Fruit fly (Drosophila melanogaster) whole organism, embryonic: ENCODE results near the gene zuc.

ENCODE experiments used
- CG1024 ChIP-seq: fragments of 200-800 bp; sonication (Bioruptor generic); IDR thresholded peaks from 2 replicates; pipeline ENCODE4 v1.3.6; 2022; ENCODE audit warnings: missing biosample characterization, missing genetic modification characterization
- CG17802 ChIP-seq: fragments of 200-800 bp; sonication (Bioruptor generic); optimal IDR thresholded peaks from 2 replicates; lab custom pipeline; 2018; ENCODE audit warnings: missing biosample characterization, mild to moderate bottlenecking, missing genetic modification characterization, moderate library complexity
- CG2120 ChIP-seq: fragments of 200-800 bp; sonication (Bioruptor generic); optimal IDR thresholded peaks from 3 replicates; lab custom pipeline; 2016; ENCODE audit warnings: missing biosample characterization, missing genetic modification characterization
- CG3065 ChIP-seq: fragments of 200-800 bp; sonication (Bioruptor generic); optimal IDR thresholded peaks from 2 replicates; lab custom pipeline; 2016; ENCODE audit warnings: missing biosample characterization, missing genetic modification characterization
- CG3838 ChIP-seq: fragments of 200-800 bp; sonication (Bioruptor generic); optimal IDR thresholded peaks from 3 replicates; lab custom pipeline; 2016; ENCODE audit warnings: missing biosample characterization, missing genetic modification characterization
- CG4282 ChIP-seq: fragments of 200-800 bp; sonication (Bioruptor generic); optimal IDR thresholded peaks from 2 replicates; lab custom pipeline; 2016; ENCODE audit warnings: missing biosample characterization, missing genetic modification characterization
- CG43689 ChIP-seq: fragments of 200-800 bp; sonication (Bioruptor generic); IDR thresholded peaks from 2 replicates; pipeline ENCODE4 v1.3.6; 2022; ENCODE audit warnings: missing biosample characterization, missing genetic modification characterization
- CG7839 ChIP-seq: fragments of 200-800 bp; sonication (Bioruptor generic); optimal IDR thresholded peaks from 3 replicates; lab custom pipeline; 2018; ENCODE audit warnings: missing biosample characterization, mild to moderate bottlenecking, missing genetic modification characterization, moderate library complexity
- CG7963 ChIP-seq: fragments of 200-800 bp; sonication (Bioruptor generic); IDR thresholded peaks from 3 replicates; pipeline ENCODE4 v1.3.6; 2022; ENCODE audit warnings: missing biosample characterization, missing genetic modification characterization; ENCODE audit not compliant: partially characterized antibody
- CG9932 ChIP-seq: fragments of 200-800 bp; sonication (Bioruptor generic); IDR thresholded peaks from 2 replicates; pipeline ENCODE4 v1.3.6; 2022; ENCODE audit warnings: missing biosample characterization, missing genetic modification characterization
- E2f2 ChIP-seq: fragments of 200-800 bp; sonication (Bioruptor generic); IDR thresholded peaks from 2 replicates; pipeline ENCODE4 v1.3.6; 2022; ENCODE audit warnings: missing biosample characterization, missing genetic modification characterization
- Ets97D ChIP-seq: fragments of 200-800 bp; sonication (Bioruptor generic); optimal IDR thresholded peaks from 3 replicates; lab custom pipeline; 2016; ENCODE audit warnings: missing biosample characterization, missing genetic modification characterization
- Fer2 ChIP-seq: fragments of 200-800 bp; sonication (Bioruptor generic); optimal IDR thresholded peaks from 2 replicates; lab custom pipeline; 2018; ENCODE audit warnings: missing biosample characterization, mild to moderate bottlenecking, missing genetic modification characterization, moderate library complexity
- Hand ChIP-seq: fragments of 200-800 bp; sonication (Bioruptor generic); optimal IDR thresholded peaks from 2 replicates; lab custom pipeline; 2017; ENCODE audit warnings: mild to moderate bottlenecking, missing biosample characterization, missing genetic modification reagents, missing genetic modification characterization
- Mrtf ChIP-seq: fragments of 200-800 bp; sonication (Bioruptor generic); IDR thresholded peaks from 3 replicates; pipeline ENCODE4 v1.3.6; 2022; ENCODE audit warnings: missing biosample characterization, missing genetic modification characterization
- NK7.1 ChIP-seq: fragments of 200-800 bp; sonication (Bioruptor generic); optimal IDR thresholded peaks from 3 replicates; lab custom pipeline; 2016; ENCODE audit warnings: missing biosample characterization, missing genetic modification characterization
- Rx ChIP-seq: fragments of 200-800 bp; sonication (Bioruptor generic); IDR thresholded peaks from 2 replicates; pipeline ENCODE4 v1.3.6; 2022; ENCODE audit warnings: missing biosample characterization, missing genetic modification characterization
- Side ChIP-seq: fragments of 200-800 bp; sonication (Bioruptor generic); optimal IDR thresholded peaks from 2 replicates; lab custom pipeline; 2016; ENCODE audit warnings: missing biosample characterization, missing genetic modification characterization
- Sin3A ChIP-seq: fragments of >200 bp; optimal IDR thresholded peaks from 2 replicates; lab custom pipeline; 2018
- Trl ChIP-seq, 3 experiments: fragments of >200 bp in 2 of 3; fragments of 200-800 bp in 1 of 3; sonication (Bioruptor generic) in 1 of 3; optimal IDR thresholded peaks; 2 replicates in 1 of 3; 3 replicates in 2 of 3; lab custom pipeline; 2016 to 2017; ENCODE audit warnings: missing biosample characterization in 1 of 3, missing genetic modification characterization in 1 of 3
- Usf ChIP-seq: fragments of 200-800 bp; sonication (Bioruptor generic); optimal IDR thresholded peaks from 2 replicates; lab custom pipeline; 2017; ENCODE audit warnings: missing genotype, missing biosample characterization, missing genetic modification characterization
- caup ChIP-seq: fragments of 200-800 bp; sonication (Bioruptor generic); optimal IDR thresholded peaks from 3 replicates; lab custom pipeline; 2017; ENCODE audit warnings: missing biosample characterization, mild to moderate bottlenecking, missing genetic modification characterization, moderate library complexity; ENCODE audit not compliant: severe bottlenecking
- chm ChIP-seq: fragments of 200-800 bp; sonication (Bioruptor generic); IDR thresholded peaks from 2 replicates; pipeline ENCODE4 v1.3.6; 2022; ENCODE audit warnings: missing biosample characterization, missing genetic modification characterization
- cwo ChIP-seq: fragments of 200-800 bp; sonication (Bioruptor generic); optimal IDR thresholded peaks from 3 replicates; lab custom pipeline; 2017; ENCODE audit warnings: missing biosample characterization, missing genetic modification characterization, mild to moderate bottlenecking, moderate library complexity, missing genetic modification reagents
- dati ChIP-seq: fragments of 200-800 bp; sonication (Bioruptor generic); IDR thresholded peaks from 2 replicates; pipeline ENCODE4 v1.3.6; 2022; ENCODE audit warnings: missing biosample characterization, missing genetic modification characterization
- eve ChIP-seq, 2 experiments: fragments of >200 bp; optimal IDR thresholded peaks; 2 replicates each; lab custom pipeline; 2017; ENCODE audit warnings: missing biosample characterization in 2 of 2, missing genetic modification characterization in 2 of 2
- exex ChIP-seq: fragments of 200-800 bp; sonication (Bioruptor generic); optimal IDR thresholded peaks from 4 replicates; lab custom pipeline; 2018; ENCODE audit warnings: missing biosample characterization, mild to moderate bottlenecking, missing genetic modification characterization, moderate library complexity
- fu2 ChIP-seq: fragments of 200-800 bp; sonication (Bioruptor generic); optimal IDR thresholded peaks from 2 replicates; lab custom pipeline; 2016; ENCODE audit warnings: missing biosample characterization, missing genetic modification characterization
- hbn ChIP-seq: fragments of 200-800 bp; sonication (Bioruptor generic); IDR thresholded peaks from 2 replicates; pipeline ENCODE4 v1.3.6; 2022; ENCODE audit warnings: missing biosample characterization, missing genetic modification characterization; ENCODE audit not compliant: partially characterized antibody
- inv ChIP-seq: fragments of 200-800 bp; sonication (Bioruptor generic); IDR thresholded peaks from 2 replicates; pipeline ENCODE4 v1.3.6; 2022; ENCODE audit warnings: missing biosample characterization, missing genetic modification characterization; ENCODE audit not compliant: partially characterized antibody
- jigr1 ChIP-seq: fragments of 200-800 bp; sonication (Bioruptor generic); IDR thresholded peaks from 3 replicates; pipeline ENCODE4 v1.3.6; 2022; ENCODE audit warnings: missing biosample characterization, missing genetic modification characterization
- jumu ChIP-seq: fragments of 200-800 bp; sonication (Bioruptor generic); optimal IDR thresholded peaks from 3 replicates; lab custom pipeline; 2016; ENCODE audit warnings: missing biosample characterization, missing genetic modification characterization
- lmd ChIP-seq: fragments of 200-800 bp; sonication (Bioruptor generic); IDR thresholded peaks from 2 replicates; pipeline ENCODE4 v1.3.6; 2022; ENCODE audit warnings: missing biosample characterization, missing genetic modification characterization
- nmo ChIP-seq: fragments of 200-800 bp; sonication (Bioruptor generic); optimal IDR thresholded peaks from 2 replicates; lab custom pipeline; 2018; ENCODE audit warnings: missing biosample characterization, mild to moderate bottlenecking, missing genetic modification characterization, moderate library complexity
- pita ChIP-seq: fragments of 200-800 bp; sonication (Bioruptor generic); optimal IDR thresholded peaks from 2 replicates; lab custom pipeline; 2017; ENCODE audit warnings: missing biosample characterization, mild to moderate bottlenecking, missing genetic modification characterization
- sna ChIP-seq: fragments of 200-800 bp; sonication (Bioruptor generic); IDR thresholded peaks from 2 replicates; pipeline ENCODE4 v1.3.6; 2022; ENCODE audit warnings: missing biosample characterization, missing genetic modification characterization; ENCODE audit not compliant: partially characterized antibody
- sqz ChIP-seq: fragments of 200-800 bp; sonication (Bioruptor generic); optimal IDR thresholded peaks from 3 replicates; lab custom pipeline; 2018; ENCODE audit warnings: missing biosample characterization, mild to moderate bottlenecking, missing genetic modification characterization
- unc-4 ChIP-seq: fragments of 200-800 bp; sonication (Bioruptor generic); IDR thresholded peaks from 2 replicates; pipeline ENCODE4 v1.3.6; 2022; ENCODE audit warnings: missing biosample characterization, missing genetic modification characterization; ENCODE audit not compliant: partially characterized antibody
- zf30C ChIP-seq: fragments of 200-800 bp; sonication (Bioruptor generic); optimal IDR thresholded peaks from 3 replicates; lab custom pipeline; 2018; ENCODE audit warnings: missing biosample characterization, mild to moderate bottlenecking, missing genetic modification characterization

zuc gene

dm6 chr2L:11987945-11988344, 1.7 kb downstream of the zuc start, which contains the start of the genes CG6686 and CG34163 (continued):
- TF ChIP-seq CG43689: no peak
- TF ChIP-seq NK7.1 (GFP tag; lab: Kevin White, UChicago): no peak
- no peak for TF ChIP-seq Usf (GFP tag; lab: Kevin White, UChicago)
- no peak; the same call in 1 of the 2 replicates for TF ChIP-seq lmd (GFP tag; lab: Robert Waterston, UW)
- TF ChIP-seq fu2 (GFP tag; lab: Kevin White, UChicago): peak; percentile 30
- peak; percentile 45 for TF ChIP-seq CG7839 (tag; lab: Kevin White, UChicago)
- TF ChIP-seq Hand (GFP tag; lab: Kevin White, UChicago): no peak
- TF ChIP-seq zf30C (GFP tag; lab: Kevin White, UChicago): no peak
- TF ChIP-seq CG4282 (GFP tag; lab: Kevin White, UChicago): no peak
- TF ChIP-seq exex (tag; lab: Kevin White, UChicago): peak; percentile 19
- TF ChIP-seq nmo: peak; percentile 69
- no peak for TF ChIP-seq CG17802 (tag; lab: Kevin White, UChicago)
- no peak for TF ChIP-seq sna (GFP tag; lab: Robert Waterston, UW)
- no peak for TF ChIP-seq Mrtf (GFP tag; lab: Robert Waterston, UW)
- TF ChIP-seq CG9932 (GFP tag; lab: Robert Waterston, UW): peak; percentile 56
- TF ChIP-seq CG3065 (GFP tag; lab: Kevin White, UChicago): no peak
- TF ChIP-seq jigr1: no peak
- TF ChIP-seq unc-4 (GFP tag; lab: Robert Waterston, UW): no peak
- no peak for TF ChIP-seq Side (GFP tag; lab: Kevin White, UChicago)
- TF ChIP-seq E2f2 (GFP tag; lab: Robert Waterston, UW): peak; percentile 64
- no peak for TF ChIP-seq CG1024
- peak; percentile 7 for TF ChIP-seq CG3838 (GFP tag; lab: Kevin White, UChicago)
- peak; percentile 27; the same call in 1 of the 2 replicates for TF ChIP-seq hbn (GFP tag; lab: Robert Waterston, UW)
- TF ChIP-seq jumu (GFP tag; lab: Kevin White, UChicago): peak; percentile 53
- no peak for TF ChIP-seq cwo
- TF ChIP-seq inv (GFP tag; lab: Robert Waterston, UW): no peak
- no peak for TF ChIP-seq dati (GFP tag; lab: Robert Waterston, UW)
- TF ChIP-seq eve (GFP tag; optimal IDR thresholded peaks at IDR 0.05; lab: Kevin White, UChicago): no peak
- no peak for TF ChIP-seq chm (GFP tag; lab: Robert Waterston, UW)
- no peak for TF ChIP-seq Rx (GFP tag; lab: Robert Waterston, UW)
- no peak for TF ChIP-seq pita (GFP tag; lab: Kevin White, UChicago)
- TF ChIP-seq caup (GFP tag; lab: Kevin White, UChicago): peak; percentile 8
- no peak for TF ChIP-seq sqz (GFP tag; lab: Kevin White, UChicago)
- peak; percentile 76 for TF ChIP-seq CG2120
- no peak for TF ChIP-seq CG7963
- TF ChIP-seq Fer2 (tag; lab: Kevin White, UChicago): no peak
- TF ChIP-seq Ets97D (GFP tag; lab: Kevin White, UChicago): peak; percentile 71
- TF ChIP-seq Sin3A (lab: Kevin White, UChicago): peak; percentile 59

dm6 chr2L:11981210-11981609, 8.5 kb downstream of the zuc start, which contains the start of gene CG16965:
Gene CG16965, plus strand, starts transcription at chr2L:11981591.
- TF ChIP-seq exex (tag; lab: Kevin White, UChicago) (peak; percentile 59), Trl (optimal IDR thresholded peaks at IDR 0.05; lab: Kevin White, UChicago) (no peak), Trl (GFP tag; optimal IDR thresholded peaks at IDR 0.05; lab: Kevin White, UChicago) (no peak)
